Worm (Caenorhabditis elegans): ENCODE results near the gene clc-6.

DNA sequence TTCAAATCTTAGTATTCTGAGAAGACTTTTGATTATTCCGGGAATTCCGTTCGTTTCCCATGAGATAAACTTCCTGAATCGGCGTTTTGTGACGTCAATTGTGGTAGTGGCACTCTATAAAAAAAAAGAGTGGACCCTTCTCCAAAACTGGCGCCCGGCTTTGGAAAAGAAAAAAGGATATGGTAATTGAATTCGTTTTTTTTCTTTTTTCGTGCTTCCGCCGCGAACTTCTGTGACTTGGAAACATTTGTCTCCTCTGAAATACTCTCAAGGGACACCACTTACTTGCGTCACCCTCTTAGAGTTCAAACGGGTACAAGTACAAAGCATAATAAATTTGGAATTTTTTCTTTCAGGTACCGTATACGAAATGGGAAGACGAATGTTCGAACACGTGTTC is 23.3 kb downstream of the clc-6 start:
- TF ChIP-seq tbx-2 (tag; optimal IDR thresholded peaks at IDR 0.05) = no peak
- no peak for TF ChIP-seq nhr-11 (tag; optimal IDR thresholded peaks at IDR 0.05)
- no peak for TF ChIP-seq sdc-2 (tag; optimal IDR thresholded peaks at IDR 0.05)
- TF ChIP-seq pha-4 (tag; optimal IDR thresholded peaks at IDR 0.05) = no peak
- TF ChIP-seq C38D4.7 (GFP tag; optimal IDR thresholded peaks at IDR 0.05) = no peak
- TF ChIP-seq ceh-34 (tag; optimal IDR thresholded peaks at IDR 0.05) = no peak
- no peak for TF ChIP-seq ahr-1 (tag; optimal IDR thresholded peaks at IDR 0.05)
